Worm (Caenorhabditis elegans) whole organism, L3 larva: ENCODE measurements around the gene dhhc-5.
A peak's percentile ranks its signal among the peaks of the same experiment; 100 is the strongest.

Experiments used
- R02D3.7 ChIP-seq: fragments of 150-350 bp; optimal IDR thresholded peaks from 2 replicates; lab custom pipeline; 2014; ENCODE audit warnings: missing biosample characterization, missing genetic modification characterization
- ZK546.5 ChIP-seq: sonication (generic microtip); optimal IDR thresholded peaks from 2 replicates; lab custom pipeline; 2017; ENCODE audit warnings: missing biosample characterization, missing genetic modification characterization
- aly-2 ChIP-seq: fragments of 150-350 bp; optimal IDR thresholded peaks from 2 replicates; lab custom pipeline; 2014; ENCODE audit warnings: missing biosample characterization, missing genetic modification characterization
- ama-1 ChIP-seq: fragments of 150-350 bp; optimal IDR thresholded peaks from 2 replicates; lab custom pipeline; 2018
- ceh-28 ChIP-seq: fragments of 150-350 bp; optimal IDR thresholded peaks from 2 replicates; lab custom pipeline; 2014; ENCODE audit warnings: missing biosample characterization, missing genetic modification reagents, missing genetic modification characterization
- ceh-82 ChIP-seq: fragments of 150-350 bp; optimal IDR thresholded peaks from 2 replicates; lab custom pipeline; 2014; ENCODE audit warnings: missing biosample characterization, missing genetic modification characterization
- ceh-9 ChIP-seq: sonication (generic microtip); optimal IDR thresholded peaks from 2 replicates; lab custom pipeline; 2018; ENCODE audit warnings: missing biosample characterization, missing genetic modification characterization
- daf-12 ChIP-seq: fragments of 150-350 bp; optimal IDR thresholded peaks from 2 replicates; lab custom pipeline; 2014; ENCODE audit warnings: missing biosample characterization, missing genetic modification reagents, missing genetic modification characterization
- egl-27 ChIP-seq: sonication (generic microtip); optimal IDR thresholded peaks from 4 replicates; lab custom pipeline; 2017; ENCODE audit warnings: missing biosample characterization, missing genetic modification reagents, missing genetic modification characterization
- egl-5 ChIP-seq: fragments of 150-350 bp; optimal IDR thresholded peaks from 2 replicates; lab custom pipeline; 2017; ENCODE audit warnings: missing biosample characterization, missing genetic modification reagents, missing genetic modification characterization, inconsistent platforms
- elt-1 ChIP-seq: fragments of 150-350 bp; optimal IDR thresholded peaks from 2 replicates; lab custom pipeline; 2014; ENCODE audit warnings: missing biosample characterization, missing genetic modification characterization
- elt-2 ChIP-seq: sonication (generic microtip); optimal IDR thresholded peaks from 2 replicates; lab custom pipeline; 2016; ENCODE audit warnings: missing genetic modification reagents, mild to moderate bottlenecking, missing genetic modification characterization, missing compliant biosample characterization
- elt-3 ChIP-seq, 3 experiments: fragments of 150-350 bp in 1 of 3; sonication (generic microtip) in 2 of 3; optimal IDR thresholded peaks; 2 replicates in 2 of 3; 4 replicates in 1 of 3; lab custom pipeline; 2014 to 2017; ENCODE audit warnings: missing biosample characterization in 3 of 3, missing genetic modification characterization in 3 of 3
- eor-1 ChIP-seq, 2 experiments: fragments of 150-350 bp; optimal IDR thresholded peaks; 2 replicates each; lab custom pipeline; 2014 to 2018; ENCODE audit warnings: missing biosample characterization in 2 of 2, missing genetic modification characterization in 2 of 2
- fkh-10 ChIP-seq: sonication (generic microtip); optimal IDR thresholded peaks from 2 replicates; lab custom pipeline; 2017; ENCODE audit warnings: missing biosample characterization, missing genetic modification reagents, missing genetic modification characterization
- fkh-2 ChIP-seq: fragments of 150-350 bp; optimal IDR thresholded peaks from 2 replicates; lab custom pipeline; 2014; ENCODE audit warnings: missing biosample characterization, missing genetic modification reagents, missing genetic modification characterization
- fos-1 ChIP-seq: fragments of 150-350 bp; optimal IDR thresholded peaks from 2 replicates; lab custom pipeline; 2014; ENCODE audit warnings: missing biosample characterization, missing genetic modification characterization
- hmg-11 ChIP-seq: sonication (generic microtip); optimal IDR thresholded peaks from 2 replicates; lab custom pipeline; 2016; ENCODE audit warnings: missing genetic modification characterization, missing compliant biosample characterization
- lin-15B ChIP-seq: fragments of 150-350 bp; optimal IDR thresholded peaks from 2 replicates; lab custom pipeline; 2014; ENCODE audit warnings: missing biosample characterization, missing genetic modification characterization
- lin-39 ChIP-seq: fragments of 150-350 bp; optimal IDR thresholded peaks from 2 replicates; lab custom pipeline; 2018; ENCODE audit warnings: missing biosample characterization, missing genetic modification reagents, missing genetic modification characterization
- mdl-1 ChIP-seq: fragments of 150-350 bp; optimal IDR thresholded peaks from 2 replicates; lab custom pipeline; 2014; ENCODE audit warnings: missing biosample characterization, missing genetic modification characterization
- mml-1 ChIP-seq: fragments of 150-350 bp; sonication (generic microtip); optimal IDR thresholded peaks from 3 replicates; lab custom pipeline; 2014; ENCODE audit warnings: missing biosample characterization, missing genetic modification characterization
- nfya-1 ChIP-seq: sonication (generic microtip); optimal IDR thresholded peaks from 2 replicates; lab custom pipeline; 2017; ENCODE audit warnings: missing genetic modification characterization, mild to moderate bottlenecking, missing compliant biosample characterization, antibody characterized with exemption, moderate library complexity; ENCODE audit not compliant: insufficient read depth
- nhr-11 ChIP-seq: fragments of 150-350 bp; optimal IDR thresholded peaks from 2 replicates; lab custom pipeline; 2014; ENCODE audit warnings: missing biosample characterization, missing genetic modification characterization
- nhr-23 ChIP-seq: fragments of 150-350 bp; optimal IDR thresholded peaks from 2 replicates; lab custom pipeline; 2014; ENCODE audit warnings: missing biosample characterization, missing genetic modification reagents, missing genetic modification characterization
- nhr-237 ChIP-seq: fragments of 150-350 bp; optimal IDR thresholded peaks from 2 replicates; lab custom pipeline; 2014; ENCODE audit warnings: missing biosample characterization, missing genetic modification characterization
- nhr-25 ChIP-seq: sonication (generic microtip); optimal IDR thresholded peaks from 2 replicates; lab custom pipeline; 2017; ENCODE audit warnings: missing biosample characterization, missing genetic modification characterization
- nhr-28 ChIP-seq: fragments of 150-350 bp; optimal IDR thresholded peaks from 2 replicates; lab custom pipeline; 2014; ENCODE audit warnings: missing biosample characterization, missing genetic modification characterization
- nhr-43 ChIP-seq: sonication (generic microtip); optimal IDR thresholded peaks from 2 replicates; lab custom pipeline; 2016; ENCODE audit warnings: mild to moderate bottlenecking, missing genetic modification characterization, missing compliant biosample characterization; ENCODE audit not compliant: poor library complexity, severe bottlenecking
- nhr-76 ChIP-seq: fragments of 150-350 bp; sonication (generic microtip); optimal IDR thresholded peaks from 5 replicates; lab custom pipeline; 2014; ENCODE audit warnings: missing biosample characterization, missing genetic modification characterization
- pha-4 ChIP-seq: fragments of 150-350 bp; optimal IDR thresholded peaks from 2 replicates; lab custom pipeline; 2014; ENCODE audit warnings: missing biosample characterization, missing genetic modification reagents, missing genetic modification characterization
- pqm-1 ChIP-seq: fragments of 150-350 bp; optimal IDR thresholded peaks from 2 replicates; lab custom pipeline; 2017; ENCODE audit warnings: missing biosample characterization, missing genetic modification characterization, inconsistent platforms
- sea-2 ChIP-seq: fragments of 150-350 bp; sonication (generic microtip); optimal IDR thresholded peaks from 4 replicates; lab custom pipeline; 2014; ENCODE audit warnings: missing biosample characterization, missing genetic modification reagents, missing genetic modification characterization
- skn-1 ChIP-seq: fragments of 150-350 bp; optimal IDR thresholded peaks from 2 replicates; lab custom pipeline; 2014; ENCODE audit warnings: missing biosample characterization, missing genetic modification characterization
- snpc-4 ChIP-seq: fragments of 150-350 bp; optimal IDR thresholded peaks from 2 replicates; lab custom pipeline; 2014; ENCODE audit warnings: missing biosample characterization, missing genetic modification characterization
- unc-39 ChIP-seq: sonication (generic microtip); optimal IDR thresholded peaks from 4 replicates; lab custom pipeline; 2017; ENCODE audit warnings: missing biosample characterization, missing genetic modification characterization
- unc-62 ChIP-seq: fragments of 150-350 bp; sonication (generic microtip); optimal IDR thresholded peaks from 4 replicates; lab custom pipeline; 2014; ENCODE audit warnings: missing biosample characterization, missing genetic modification reagents, missing genetic modification characterization
- zag-1 ChIP-seq: fragments of 150-350 bp; optimal IDR thresholded peaks from 2 replicates; lab custom pipeline; 2014; ENCODE audit warnings: missing biosample characterization, missing genetic modification characterization
- ztf-11 ChIP-seq: fragments of 150-350 bp; optimal IDR thresholded peaks from 2 replicates; lab custom pipeline; 2014; ENCODE audit warnings: missing biosample characterization, missing genetic modification characterization

The dhhc-5 gene

ce11 chrIII:6895677-6896076 is 46.8 kb upstream of the dhhc-5 start:
- peak; percentile 18 for TF ChIP-seq pha-4
- TF ChIP-seq egl-5 (tag; lab: Kevin White, UChicago): no peak
- no peak for TF ChIP-seq lin-39 (tag; lab: Kevin White, UChicago)
- TF ChIP-seq, all 47 proteins: peak for 1

ce11 chrIII:6895166-6895565 is 46.3 kb upstream of the dhhc-5 start:
- peak; percentile 30 for TF ChIP-seq lin-15B (tag; lab: Kevin White, UChicago)
- TF ChIP-seq lin-39 (tag; lab: Kevin White, UChicago): no peak
- no peak for TF ChIP-seq sea-2
- peak; percentile 13 for TF ChIP-seq nhr-25
- peak; percentile 79 for TF ChIP-seq pqm-1 (tag; lab: Kevin White, UChicago)
- TF ChIP-seq elt-3 (tag; optimal IDR thresholded peaks at IDR 0.05; lab: Kevin White, UChicago): peak; percentile 41 to 84 (median 77)
- TF ChIP-seq eor-1 (tag; optimal IDR thresholded peaks at IDR 0.05; lab: Kevin White, UChicago): no peak
- no peak for TF ChIP-seq nhr-28
- TF ChIP-seq ama-1: peak; percentile 31
- peak; percentile 83 for TF ChIP-seq elt-2 (tag; lab: Kevin White, UChicago)
- peak; percentile 19 for TF ChIP-seq unc-62 (GFP tag; lab: Kevin White, UChicago)
- TF ChIP-seq fkh-10 (GFP tag; lab: Kevin White, UChicago): no peak
- TF ChIP-seq fkh-2: no peak
- no peak for TF ChIP-seq skn-1 (tag; lab: Kevin White, UChicago)
- TF ChIP-seq nfya-1 (tag; lab: Kevin White, UChicago): peak; percentile 71
- no peak for TF ChIP-seq nhr-11
- peak; percentile 28 for TF ChIP-seq mml-1
- TF ChIP-seq elt-1: no peak
- no peak for TF ChIP-seq nhr-237 (tag; lab: Kevin White, UChicago)
- TF ChIP-seq ceh-82 (tag; lab: Kevin White, UChicago): no peak
- TF ChIP-seq ceh-28 (tag; lab: Kevin White, UChicago): peak; percentile 53
- no peak for TF ChIP-seq fos-1
- peak; percentile 57 for TF ChIP-seq R02D3.7 (tag; lab: Kevin White, UChicago)
- TF ChIP-seq egl-27 (tag; lab: Kevin White, UChicago): peak; percentile 56
- TF ChIP-seq nhr-23 (tag; lab: Kevin White, UChicago): peak; percentile 84
- peak; percentile 64 for TF ChIP-seq nhr-43 (tag; lab: Kevin White, UChicago)
- TF ChIP-seq nhr-76 (tag; lab: Kevin White, UChicago): peak; percentile 19
- TF ChIP-seq, all 47 proteins: peak for 15

ce11 chrIII:6891560-6891959 is 42.7 kb upstream of the dhhc-5 start, which contains the start of gene K04C2.5:
Gene K04C2.5 (minus strand): TSS chrIII:6891660.
- TF ChIP-seq nhr-11 (no peak), ZK546.5 (tag; lab: Kevin White, UChicago) (no peak), egl-5 (tag; lab: Kevin White, UChicago) (no peak), nhr-237 (tag; lab: Kevin White, UChicago) (no peak), unc-39 (tag; lab: Kevin White, UChicago) (no peak), ceh-9 (no peak), ceh-82 (tag; lab: Kevin White, UChicago) (no peak), ztf-11 (tag; lab: Kevin White, UChicago) (no peak), ceh-28 (tag; lab: Kevin White, UChicago) (no peak), mdl-1 (tag; lab: Kevin White, UChicago) (no peak), aly-2 (tag; lab: Kevin White, UChicago) (no peak), fkh-10 (GFP tag; lab: Kevin White, UChicago) (no peak), pha-4 (no peak), mml-1 (no peak), snpc-4 (tag; lab: Kevin White, UChicago) (no peak), hmg-11 (tag; lab: Kevin White, UChicago) (no peak), zag-1 (no peak), daf-12 (tag; lab: Kevin White, UChicago) (no peak)
